Worm (Caenorhabditis elegans) whole organism, L2 larva: Measurements from ENCODE around the gene twk-20.

ENCODE experiments used
- C34F6.9 ChIP-seq: fragments of 150-350 bp; optimal IDR thresholded peaks from 2 replicates; lab custom pipeline; 2014; ENCODE audit warnings: missing biosample characterization, missing genetic modification characterization
- F13H6.1 ChIP-seq: sonication (generic microtip); optimal IDR thresholded peaks from 2 replicates; lab custom pipeline; 2016; ENCODE audit warnings: missing genetic modification characterization, missing compliant biosample characterization
- R02D3.7 ChIP-seq: fragments of 150-350 bp; optimal IDR thresholded peaks from 2 replicates; lab custom pipeline; 2014; ENCODE audit warnings: missing biosample characterization, missing genetic modification characterization
- Y55F3AM.14 ChIP-seq: fragments of 200-800 bp; sonication (Bioruptor generic); optimal IDR thresholded peaks from 2 replicates; lab custom pipeline; 2018; ENCODE audit warnings: mild to moderate bottlenecking, missing genetic modification characterization, missing compliant biosample characterization
- ZK546.5 ChIP-seq: sonication (generic microtip); optimal IDR thresholded peaks from 2 replicates; lab custom pipeline; 2017; ENCODE audit warnings: missing biosample characterization, missing genetic modification characterization
- alr-1 ChIP-seq: fragments of 150-350 bp; optimal IDR thresholded peaks from 2 replicates; lab custom pipeline; 2014; ENCODE audit warnings: missing biosample characterization, missing genetic modification characterization
- aly-2 ChIP-seq: fragments of 150-350 bp; optimal IDR thresholded peaks from 2 replicates; lab custom pipeline; 2014; ENCODE audit warnings: missing biosample characterization, missing genetic modification characterization
- blmp-1 ChIP-seq: sonication (generic microtip); optimal IDR thresholded peaks from 2 replicates; lab custom pipeline; 2017; ENCODE audit warnings: missing genetic modification characterization, mild to moderate bottlenecking, missing compliant biosample characterization, antibody characterized with exemption, moderate library complexity; ENCODE audit not compliant: insufficient read depth
- ceh-16 ChIP-seq: fragments of 150-350 bp; optimal IDR thresholded peaks from 2 replicates; lab custom pipeline; 2014; ENCODE audit warnings: missing biosample characterization, missing genetic modification characterization
- ceh-82 ChIP-seq: fragments of 150-350 bp; optimal IDR thresholded peaks from 2 replicates; lab custom pipeline; 2014; ENCODE audit warnings: missing biosample characterization, missing genetic modification characterization
- crh-2 ChIP-seq: sonication (generic microtip); optimal IDR thresholded peaks from 2 replicates; lab custom pipeline; 2017; ENCODE audit warnings: missing biosample characterization, missing genetic modification characterization
- dmd-4 ChIP-seq: sonication (generic microtip); optimal IDR thresholded peaks from 2 replicates; lab custom pipeline; 2017; ENCODE audit warnings: missing biosample characterization, missing genetic modification characterization
- elt-1 ChIP-seq: fragments of 150-350 bp; optimal IDR thresholded peaks from 2 replicates; lab custom pipeline; 2014; ENCODE audit warnings: missing biosample characterization, missing genetic modification characterization
- elt-3 ChIP-seq: sonication (generic microtip); optimal IDR thresholded peaks from 2 replicates; lab custom pipeline; 2017; ENCODE audit warnings: missing biosample characterization, missing genetic modification characterization
- fos-1 ChIP-seq: fragments of 150-350 bp; optimal IDR thresholded peaks from 2 replicates; lab custom pipeline; 2014; ENCODE audit warnings: missing biosample characterization, missing genetic modification characterization
- gmeb-1 ChIP-seq: fragments of 150-350 bp; optimal IDR thresholded peaks from 2 replicates; lab custom pipeline; 2014; ENCODE audit warnings: missing biosample characterization, missing genetic modification characterization
- lin-13 ChIP-seq: fragments of 150-350 bp; optimal IDR thresholded peaks from 2 replicates; lab custom pipeline; 2014; ENCODE audit warnings: missing biosample characterization, missing genetic modification reagents, missing genetic modification characterization
- lin-39 ChIP-seq: fragments of 150-350 bp; optimal IDR thresholded peaks from 2 replicates; lab custom pipeline; 2014; ENCODE audit warnings: missing biosample characterization, missing genetic modification reagents, missing genetic modification characterization
- lsy-2 ChIP-seq, 2 experiments: fragments of 150-350 bp in 1 of 2; sonication (generic microtip) in 1 of 2; optimal IDR thresholded peaks; 2 replicates each; lab custom pipeline; 2014 to 2017; ENCODE audit warnings: missing biosample characterization in 2 of 2, missing genetic modification characterization in 2 of 2
- mab-5 ChIP-seq: fragments of 150-350 bp; optimal IDR thresholded peaks from 2 replicates; lab custom pipeline; 2014; ENCODE audit warnings: missing biosample characterization, missing genetic modification characterization
- mbf-1 ChIP-seq: sonication (generic microtip); optimal IDR thresholded peaks from 2 replicates; lab custom pipeline; 2017; ENCODE audit warnings: missing biosample characterization, missing genetic modification characterization
- mdl-1 ChIP-seq, 2 experiments: fragments of 150-350 bp in 1 of 2; sonication (generic microtip) in 1 of 2; optimal IDR thresholded peaks; 2 replicates each; lab custom pipeline; 2017; ENCODE audit warnings: missing biosample characterization in 2 of 2, missing genetic modification characterization in 2 of 2
- nhr-10 ChIP-seq: sonication (generic microtip); optimal IDR thresholded peaks from 2 replicates; lab custom pipeline; 2017; ENCODE audit warnings: missing biosample characterization, missing genetic modification characterization
- nhr-12 ChIP-seq: fragments of 150-350 bp; optimal IDR thresholded peaks from 2 replicates; lab custom pipeline; 2014; ENCODE audit warnings: missing biosample characterization, missing genetic modification characterization
- nhr-129 ChIP-seq: fragments of 150-350 bp; optimal IDR thresholded peaks from 2 replicates; lab custom pipeline; 2014; ENCODE audit warnings: missing biosample characterization, missing genetic modification characterization
- nhr-21 ChIP-seq: fragments of 150-350 bp; optimal IDR thresholded peaks from 2 replicates; lab custom pipeline; 2014; ENCODE audit warnings: missing biosample characterization, missing genetic modification characterization
- nhr-237 ChIP-seq: fragments of 150-350 bp; optimal IDR thresholded peaks from 2 replicates; lab custom pipeline; 2014; ENCODE audit warnings: missing biosample characterization, missing genetic modification characterization
- nhr-6 ChIP-seq: fragments of 150-350 bp; optimal IDR thresholded peaks from 2 replicates; lab custom pipeline; 2014; ENCODE audit warnings: missing biosample characterization, missing genetic modification characterization
- nhr-77 ChIP-seq: fragments of 150-350 bp; optimal IDR thresholded peaks from 2 replicates; lab custom pipeline; 2014; ENCODE audit warnings: missing biosample characterization, missing genetic modification characterization
- peb-1 ChIP-seq: fragments of 150-350 bp; optimal IDR thresholded peaks from 2 replicates; lab custom pipeline; 2014; ENCODE audit warnings: missing biosample characterization, missing genetic modification characterization
- skn-1 ChIP-seq: sonication (generic microtip); optimal IDR thresholded peaks from 2 replicates; lab custom pipeline; 2017; ENCODE audit warnings: missing biosample characterization, missing genetic modification characterization
- sma-3 ChIP-seq: sonication (generic microtip); optimal IDR thresholded peaks from 2 replicates; lab custom pipeline; 2016; ENCODE audit warnings: missing genetic modification reagents, missing genetic modification characterization, missing compliant biosample characterization
- sma-9 ChIP-seq, 2 experiments: fragments of 150-350 bp in 1 of 2; sonication (generic microtip) in 1 of 2; optimal IDR thresholded peaks; 2 replicates each; lab custom pipeline; 2014 to 2016; ENCODE audit warnings: missing genetic modification characterization in 2 of 2, mild to moderate bottlenecking in 1 of 2, missing biosample characterization in 1 of 2, missing compliant biosample characterization in 1 of 2, missing genetic modification reagents in 1 of 2, moderate library complexity in 1 of 2
- snpc-4 ChIP-seq: fragments of 150-350 bp; optimal IDR thresholded peaks from 2 replicates; lab custom pipeline; 2014; ENCODE audit warnings: missing biosample characterization, missing genetic modification characterization
- unc-55 ChIP-seq: fragments of 150-350 bp; sonication (generic microtip); optimal IDR thresholded peaks from 3 replicates; lab custom pipeline; 2014; ENCODE audit warnings: missing biosample characterization, missing genetic modification reagents, missing genetic modification characterization
- zag-1 ChIP-seq: fragments of 150-350 bp; optimal IDR thresholded peaks from 2 replicates; lab custom pipeline; 2014; ENCODE audit warnings: missing biosample characterization, missing genetic modification characterization
- ztf-1 ChIP-seq: fragments of 200-800 bp; sonication (Bioruptor generic); conservative IDR thresholded peaks from 2 replicates; pipeline ENCODE4 v1.3.6; 2022; ENCODE audit warnings: missing genetic modification characterization, missing compliant biosample characterization
- ztf-11 ChIP-seq: sonication (generic microtip); optimal IDR thresholded peaks from 2 replicates; lab custom pipeline; 2017; ENCODE audit warnings: missing biosample characterization, missing genetic modification characterization
- ztf-4 ChIP-seq: fragments of 150-350 bp; optimal IDR thresholded peaks from 2 replicates; lab custom pipeline; 2014; ENCODE audit warnings: missing biosample characterization, missing genetic modification characterization

The twk-20 gene

ce11 chrX:13639577-13639976 lies at the start of gene twk-20:
Gene twk-20 (plus strand): TSS chrX:13639877.
- TF ChIP-seq C34F6.9 (tag; lab: Kevin White, UChicago) (no peak), sma-9 (GFP tag; optimal IDR thresholded peaks at IDR 0.05; lab: Kevin White, UChicago) (no peak), sma-9 (tag; optimal IDR thresholded peaks at IDR 0.05; lab: Kevin White, UChicago) (no peak), mdl-1 (tag; optimal IDR thresholded peaks at IDR 0.05; lab: Kevin White, UChicago) (no peak), ZK546.5 (tag; lab: Kevin White, UChicago) (no peak), nhr-129 (tag; lab: Kevin White, UChicago) (no peak), ztf-1 (GFP tag; lab: Robert Waterston, UW) (no peak), nhr-12 (tag; lab: Kevin White, UChicago) (no peak), blmp-1 (tag; lab: Kevin White, UChicago) (no peak), gmeb-1 (tag; lab: Kevin White, UChicago) (no peak), elt-3 (tag; lab: Kevin White, UChicago) (no peak), ztf-4 (tag; lab: Kevin White, UChicago) (no peak), dmd-4 (tag; lab: Kevin White, UChicago) (no peak), nhr-10 (tag; lab: Kevin White, UChicago) (no peak), nhr-237 (tag; lab: Kevin White, UChicago) (no peak), fos-1 (tag; lab: Kevin White, UChicago) (no peak), Y55F3AM.14 (GFP tag; lab: Kevin White, UChicago) (no peak), alr-1 (tag; lab: Kevin White, UChicago) (no peak), elt-1 (tag; lab: Kevin White, UChicago) (no peak), nhr-6 (tag; lab: Kevin White, UChicago) (no peak), ztf-11 (tag; lab: Kevin White, UChicago) (no peak)

- TF ChIP-seq lin-13 (GFP tag; lab: Kevin White, UChicago) (no peak), nhr-10 (tag; lab: Kevin White, UChicago) (no peak), nhr-21 (no peak), nhr-6 (tag; lab: Kevin White, UChicago) (no peak), C34F6.9 (tag; lab: Kevin White, UChicago) (no peak), ceh-82 (tag; lab: Kevin White, UChicago) (no peak), elt-3 (tag; lab: Kevin White, UChicago) (no peak)
Observed at ce11 chrX:13590688-13591087, 49.0 kb upstream of the twk-20 start.

ce11 chrX:13591175-13591574 lies 48.5 kb upstream of the twk-20 start, which contains the start of gene col-44:
Gene col-44 (plus strand): TSS chrX:13591475.
- TF ChIP-seq blmp-1 (tag; lab: Kevin White, UChicago) (no peak), ceh-16 (no peak), nhr-77 (no peak), snpc-4 (tag; lab: Kevin White, UChicago) (no peak), C34F6.9 (tag; lab: Kevin White, UChicago) (no peak), lsy-2 (tag; optimal IDR thresholded peaks at IDR 0.05; lab: Kevin White, UChicago) (no peak), mbf-1 (tag; lab: Kevin White, UChicago) (no peak), lin-39 (tag; lab: Kevin White, UChicago) (no peak), peb-1 (tag; lab: Kevin White, UChicago) (no peak), aly-2 (no peak), skn-1 (tag; lab: Kevin White, UChicago) (no peak), R02D3.7 (no peak), unc-55 (GFP tag; lab: Kevin White, UChicago) (no peak), nhr-12 (tag; lab: Kevin White, UChicago) (no peak), zag-1 (tag; lab: Kevin White, UChicago) (no peak), F13H6.1 (no peak), mab-5 (no peak), nhr-237 (tag; lab: Kevin White, UChicago) (no peak)

ce11 chrX:13591953-13592352 lies 47.7 kb upstream of the twk-20 start:
- TF ChIP-seq sma-3 = no peak
- TF ChIP-seq ztf-1 (GFP tag; lab: Robert Waterston, UW) = no peak
- TF ChIP-seq C34F6.9 (tag; lab: Kevin White, UChicago) = no peak
- no peak for TF ChIP-seq sma-9 (GFP tag; optimal IDR thresholded peaks at IDR 0.05; lab: Kevin White, UChicago)
- no peak for TF ChIP-seq sma-9 (tag; optimal IDR thresholded peaks at IDR 0.05; lab: Kevin White, UChicago)
- no peak for TF ChIP-seq crh-2
- TF ChIP-seq lin-39 (tag; lab: Kevin White, UChicago) = no peak
- TF ChIP-seq, all 48 proteins: peak for 0
